Worm (Caenorhabditis elegans) whole organism, L4 larva: Measurements from ENCODE around the gene ttn-1.

Source experiments
- egl-27 ChIP-seq: sonication (generic microtip); optimal IDR thresholded peaks from 3 replicates; lab custom pipeline; 2017; ENCODE audit warnings: missing biosample characterization, missing genetic modification reagents, missing genetic modification characterization
- mxl-2 ChIP-seq: fragments of 200-800 bp; sonication (Bioruptor generic); conservative IDR thresholded peaks from 2 replicates; pipeline ENCODE4 v1.3.6; 2022; ENCODE audit warnings: missing genetic modification reagents, missing genetic modification characterization, missing compliant biosample characterization
- nhr-11 ChIP-seq: fragments of 150-350 bp; optimal IDR thresholded peaks from 2 replicates; lab custom pipeline; 2014; ENCODE audit warnings: missing biosample characterization, missing genetic modification characterization
- nhr-111 ChIP-seq: fragments of 200-800 bp; sonication (Bioruptor generic); optimal IDR thresholded peaks from 2 replicates; lab custom pipeline; 2018; ENCODE audit warnings: mild to moderate bottlenecking, missing genetic modification characterization, missing compliant biosample characterization
- pqm-1 ChIP-seq: sonication (generic microtip); optimal IDR thresholded peaks from 2 replicates; lab custom pipeline; 2017; ENCODE audit warnings: missing biosample characterization, missing genetic modification characterization
- snpc-4 ChIP-seq: fragments of 150-350 bp; optimal IDR thresholded peaks from 2 replicates; lab custom pipeline; 2014; ENCODE audit warnings: missing biosample characterization, missing genetic modification characterization
- spr-3 ChIP-seq: fragments of 200-800 bp; sonication (Bioruptor generic); optimal IDR thresholded peaks from 2 replicates; lab custom pipeline; 2018; ENCODE audit warnings: mild to moderate bottlenecking, missing genetic modification characterization, missing compliant biosample characterization
- unc-62 ChIP-seq, 3 experiments: fragments of 150-350 bp in 1 of 3; sonication (generic microtip); optimal IDR thresholded peaks in 2 of 3; peaks in 1 of 3; 1 replicate in 1 of 3; 2 replicates in 2 of 3; lab custom pipeline; 2014 to 2017; ENCODE audit warnings: missing biosample characterization in 3 of 3, missing genetic modification characterization in 3 of 3, missing genetic modification reagents in 3 of 3, missing genotype in 1 of 3
- zag-1 ChIP-seq: fragments of 150-350 bp; optimal IDR thresholded peaks from 2 replicates; lab custom pipeline; 2014; ENCODE audit warnings: missing biosample characterization, missing genetic modification characterization
- zfp-3 ChIP-seq: fragments of 200-800 bp; sonication (Bioruptor generic); conservative IDR thresholded peaks from 2 replicates; pipeline ENCODE4 v1.3.6; 2022; ENCODE audit warnings: missing genetic modification reagents, missing genetic modification characterization, missing compliant biosample characterization

DNA sequence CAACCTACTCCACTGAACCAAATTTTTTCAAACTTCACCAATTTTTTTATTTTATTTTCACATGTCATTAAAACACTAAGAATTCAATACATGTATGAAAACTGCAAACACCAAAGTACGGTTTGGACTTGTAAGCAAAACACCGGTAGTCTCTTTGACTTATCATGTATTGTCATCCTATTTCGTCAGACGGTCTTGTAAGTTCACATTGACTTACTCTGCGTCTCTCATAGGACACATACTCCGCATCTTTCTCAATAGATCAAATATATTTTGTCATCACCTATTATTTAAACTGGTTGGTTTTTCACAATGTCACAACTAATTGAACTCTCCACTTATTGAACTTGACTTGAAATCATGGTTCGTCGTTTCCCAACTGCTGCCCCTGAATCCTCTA lies 4.1 kb upstream of the ttn-1 start, which contains the start of gene W06H8.2:
- TF ChIP-seq unc-62 (GFP tag; optimal IDR thresholded peaks at IDR 0.05 in 1 of 2; lab: Kevin White, UChicago) (no peak), unc-62 (tag; optimal IDR thresholded peaks at IDR 0.05; lab: Kevin White, UChicago) (no peak), pqm-1 (tag; lab: Kevin White, UChicago) (no peak), mxl-2 (no peak), nhr-111 (GFP tag; lab: Kevin White, UChicago) (no peak), spr-3 (GFP tag; lab: Kevin White, UChicago) (no peak), nhr-11 (tag; lab: Kevin White, UChicago) (no peak), egl-27 (no peak), zag-1 (tag; lab: Kevin White, UChicago) (no peak), snpc-4 (no peak), zfp-3 (GFP tag; lab: Robert Waterston, UW) (no peak)
